Fruit fly (Drosophila melanogaster) whole organism, adult: Measurements from ENCODE around the gene CG9521.

Experiments
- CG14711 ChIP-seq: fragments of 200-800 bp; sonication (Bioruptor generic); optimal IDR thresholded peaks from 2 replicates; lab custom pipeline; 2018; ENCODE audit warnings: missing biosample characterization, mild to moderate bottlenecking, missing genetic modification characterization, moderate library complexity
- CG33017 ChIP-seq: fragments of 200-800 bp; sonication (Bioruptor generic); optimal IDR thresholded peaks from 2 replicates; lab custom pipeline; 2018; ENCODE audit warnings: missing biosample characterization, mild to moderate bottlenecking, missing genetic modification characterization, moderate library complexity
- cnc ChIP-seq, 2 experiments: fragments of >200 bp; optimal IDR thresholded peaks; 2 replicates each; lab custom pipeline; 2017
- kay ChIP-seq: fragments of 200-800 bp; sonication (Bioruptor generic); peaks from one replicate; lab custom pipeline; 2016; ENCODE audit warnings: missing biosample characterization, missing genetic modification characterization, borderline replicate concordance
- ovo ChIP-seq: fragments of 200-800 bp; sonication (Bioruptor generic); optimal IDR thresholded peaks from 2 replicates; lab custom pipeline; 2016; ENCODE audit warnings: missing biosample characterization, missing genetic modification characterization
- tj ChIP-seq: fragments of 200-800 bp; sonication (Bioruptor generic); optimal IDR thresholded peaks from 3 replicates; lab custom pipeline; 2017; ENCODE audit warnings: missing biosample characterization, mild to moderate bottlenecking, missing genetic modification characterization, moderate library complexity
- toe ChIP-seq: fragments of 200-800 bp; sonication (Bioruptor generic); optimal IDR thresholded peaks from 2 replicates; lab custom pipeline; 2016; ENCODE audit warnings: missing biosample characterization, missing genetic modification characterization

- TF ChIP-seq ovo (GFP tag; lab: Kevin White, UChicago) (no peak), CG14711 (no peak), toe (GFP tag; lab: Kevin White, UChicago) (no peak), cnc (optimal IDR thresholded peaks at IDR 0.05; lab: Kevin White, UChicago) (no peak), tj (GFP tag; lab: Kevin White, UChicago) (no peak), CG33017 (tag; lab: Kevin White, UChicago) (no peak), kay (GFP tag; lab: Kevin White, UChicago) (no peak)
These were observed 13.8 kb upstream of the CG9521 start for dm6 chrX:14866911-14867310.
